Fruit fly (Drosophila melanogaster) whole organism, embryonic: Measurements from ENCODE around the gene pnt.

Experiments used
- Ada2b ChIP-seq: fragments of 200-800 bp; sonication (Bioruptor generic); IDR thresholded peaks from 2 replicates; pipeline ENCODE4 v1.3.6; 2022; ENCODE audit warnings: missing biosample characterization, missing genetic modification characterization
- BtbVII ChIP-seq: fragments of 200-800 bp; sonication (Bioruptor generic); optimal IDR thresholded peaks from 3 replicates; lab custom pipeline; 2017; ENCODE audit warnings: missing biosample characterization, mild to moderate bottlenecking, missing genetic modification characterization
- CG1024 ChIP-seq: fragments of 200-800 bp; sonication (Bioruptor generic); IDR thresholded peaks from 2 replicates; pipeline ENCODE4 v1.3.6; 2022; ENCODE audit warnings: missing biosample characterization, missing genetic modification characterization
- CG11093 ChIP-seq: fragments of 200-800 bp; sonication (Bioruptor generic); IDR thresholded peaks from 3 replicates; pipeline ENCODE4 v1.3.6; 2022; ENCODE audit warnings: missing biosample characterization, missing genetic modification characterization
- CG11398 ChIP-seq: fragments of 200-800 bp; sonication (Bioruptor generic); optimal IDR thresholded peaks from 2 replicates; lab custom pipeline; 2016; ENCODE audit warnings: missing biosample characterization, missing genetic modification characterization
- CG12236 ChIP-seq: fragments of 200-800 bp; sonication (Bioruptor generic); optimal IDR thresholded peaks from 2 replicates; lab custom pipeline; 2016; ENCODE audit warnings: missing biosample characterization, missing genetic modification characterization
- CG12299 ChIP-seq: fragments of 200-800 bp; sonication (Bioruptor generic); optimal IDR thresholded peaks from 2 replicates; lab custom pipeline; 2018; ENCODE audit warnings: missing biosample characterization, mild to moderate bottlenecking, missing genetic modification characterization
- CG15696 ChIP-seq: fragments of 200-800 bp; sonication (Bioruptor generic); optimal IDR thresholded peaks from 2 replicates; lab custom pipeline; 2019; ENCODE audit warnings: missing biosample characterization, mild to moderate bottlenecking, missing genetic modification characterization, moderate library complexity
- CG1603 ChIP-seq: fragments of 200-800 bp; sonication (Bioruptor generic); optimal IDR thresholded peaks from 2 replicates; lab custom pipeline; 2019; ENCODE audit warnings: missing biosample characterization, mild to moderate bottlenecking, missing genetic modification characterization, moderate library complexity
- CG18476 ChIP-seq: fragments of 200-800 bp; sonication (Bioruptor generic); optimal IDR thresholded peaks from 2 replicates; lab custom pipeline; 2016; ENCODE audit warnings: missing biosample characterization, mild to moderate bottlenecking, missing genetic modification characterization
- CG18619 ChIP-seq: fragments of 200-800 bp; sonication (Bioruptor generic); optimal IDR thresholded peaks from 3 replicates; lab custom pipeline; 2017; ENCODE audit warnings: missing biosample characterization, mild to moderate bottlenecking, missing genetic modification characterization
- CG31388 ChIP-seq: fragments of 200-800 bp; sonication (Bioruptor generic); optimal IDR thresholded peaks from 2 replicates; lab custom pipeline; 2016; ENCODE audit warnings: missing biosample characterization, missing genetic modification characterization
- CG34376 ChIP-seq: fragments of 200-800 bp; sonication (Bioruptor generic); optimal IDR thresholded peaks from 2 replicates; lab custom pipeline; 2018; ENCODE audit warnings: missing biosample characterization, mild to moderate bottlenecking, missing genetic modification characterization
- CG3995 ChIP-seq: fragments of 200-800 bp; sonication (Bioruptor generic); optimal IDR thresholded peaks from 3 replicates; lab custom pipeline; 2016; ENCODE audit warnings: missing biosample characterization, missing genetic modification characterization
- CG4328 ChIP-seq: fragments of 200-800 bp; sonication (Bioruptor generic); optimal IDR thresholded peaks from 3 replicates; lab custom pipeline; 2017; ENCODE audit warnings: missing biosample characterization, missing genetic modification reagents, missing genetic modification characterization
- CG4820 ChIP-seq: fragments of 200-800 bp; sonication (Bioruptor generic); optimal IDR thresholded peaks from 3 replicates; lab custom pipeline; 2016; ENCODE audit warnings: missing biosample characterization, missing genetic modification characterization
- CG4854 ChIP-seq: fragments of 200-800 bp; sonication (Bioruptor generic); optimal IDR thresholded peaks from 2 replicates; lab custom pipeline; 2016; ENCODE audit warnings: missing biosample characterization, missing genetic modification characterization, inconsistent platforms
- CG7745 ChIP-seq: fragments of 200-800 bp; sonication (Bioruptor generic); optimal IDR thresholded peaks from 2 replicates; lab custom pipeline; 2018; ENCODE audit warnings: missing biosample characterization, mild to moderate bottlenecking, missing genetic modification characterization, moderate library complexity
- CG7928 ChIP-seq: fragments of 200-800 bp; sonication (Bioruptor generic); optimal IDR thresholded peaks from 2 replicates; lab custom pipeline; 2017; ENCODE audit warnings: missing biosample characterization, mild to moderate bottlenecking, missing genetic modification characterization
- CG7987 ChIP-seq: fragments of 200-800 bp; sonication (Bioruptor generic); optimal IDR thresholded peaks from 2 replicates; lab custom pipeline; 2018; ENCODE audit warnings: missing biosample characterization, mild to moderate bottlenecking, missing genetic modification characterization, moderate library complexity
- CG9215 ChIP-seq: fragments of 200-800 bp; sonication (Bioruptor generic); IDR thresholded peaks from 2 replicates; pipeline ENCODE4 v1.3.6; 2022; ENCODE audit warnings: missing biosample characterization, missing genetic modification characterization
- CG9437 ChIP-seq: fragments of 200-800 bp; sonication (Bioruptor generic); optimal IDR thresholded peaks from 2 replicates; lab custom pipeline; 2018; ENCODE audit warnings: missing biosample characterization, mild to moderate bottlenecking, missing genetic modification characterization
- Drgx ChIP-seq: fragments of 200-800 bp; sonication (Bioruptor generic); IDR thresholded peaks from 2 replicates; pipeline ENCODE4 v1.3.6; 2022; ENCODE audit warnings: missing biosample characterization, missing genetic modification characterization
- E2f1 ChIP-seq: fragments of 200-800 bp; sonication (Bioruptor generic); IDR thresholded peaks from 2 replicates; pipeline ENCODE4 v1.3.6; 2022; ENCODE audit warnings: missing biosample characterization, missing genetic modification characterization
- Eip74EF ChIP-seq, 2 experiments: fragments of 200-800 bp in 1 of 2; fragments of >200 bp in 1 of 2; sonication (Bioruptor generic) in 1 of 2; optimal IDR thresholded peaks; 2 replicates each; lab custom pipeline; 2017 to 2019; ENCODE audit warnings: missing biosample characterization in 2 of 2, missing genetic modification characterization in 2 of 2, mild to moderate bottlenecking in 1 of 2, moderate library complexity in 1 of 2
- HLH54F ChIP-seq: fragments of 200-800 bp; sonication (Bioruptor generic); optimal IDR thresholded peaks from 3 replicates; lab custom pipeline; 2016; ENCODE audit warnings: missing biosample characterization, missing genetic modification characterization
- Lpt ChIP-seq: fragments of >200 bp; optimal IDR thresholded peaks from 2 replicates; lab custom pipeline; 2018; ENCODE audit warnings: missing biosample characterization, missing genetic modification characterization
- Mad ChIP-seq: fragments of 200-800 bp; sonication (Bioruptor generic); optimal IDR thresholded peaks from 2 replicates; lab custom pipeline; 2016; ENCODE audit warnings: missing biosample characterization, missing genetic modification characterization
- Med ChIP-seq: fragments of 200-800 bp; sonication (Bioruptor generic); peaks from one replicate; lab custom pipeline; 2016; ENCODE audit warnings: missing biosample characterization, missing genetic modification characterization, mild to moderate bottlenecking, inconsistent platforms, moderate library complexity
- Opbp ChIP-seq: fragments of 200-800 bp; sonication (Bioruptor generic); IDR thresholded peaks from 3 replicates; pipeline ENCODE4 v1.3.6; 2022; ENCODE audit warnings: missing biosample characterization, missing genetic modification characterization; ENCODE audit not compliant: partially characterized antibody
- chm ChIP-seq: fragments of 200-800 bp; sonication (Bioruptor generic); IDR thresholded peaks from 2 replicates; pipeline ENCODE4 v1.3.6; 2022; ENCODE audit warnings: missing biosample characterization, missing genetic modification characterization
- eyg ChIP-seq: fragments of 200-800 bp; sonication (Bioruptor generic); optimal IDR thresholded peaks from 3 replicates; lab custom pipeline; 2016; ENCODE audit warnings: missing biosample characterization, missing genetic modification characterization
- knrl ChIP-seq: fragments of 200-800 bp; sonication (Bioruptor generic); IDR thresholded peaks from 3 replicates; pipeline ENCODE4 v1.3.6; 2022; ENCODE audit warnings: missing biosample characterization, missing genetic modification characterization; ENCODE audit not compliant: partially characterized antibody
- lilli ChIP-seq: fragments of 200-800 bp; sonication (Bioruptor generic); optimal IDR thresholded peaks from 3 replicates; lab custom pipeline; 2016; ENCODE audit warnings: missing biosample characterization, missing genetic modification characterization
- lola ChIP-seq, 3 experiments: fragments of >200 bp in 2 of 3; fragments of 200-800 bp in 1 of 3; sonication (Bioruptor generic) in 1 of 3; optimal IDR thresholded peaks; 2 replicates each; lab custom pipeline; 2017 to 2019; ENCODE audit warnings: missing biosample characterization in 3 of 3, missing genetic modification characterization in 3 of 3, mild to moderate bottlenecking in 1 of 3, moderate library complexity in 1 of 3
- oc ChIP-seq: fragments of 200-800 bp; sonication (Bioruptor generic); optimal IDR thresholded peaks from 2 replicates; lab custom pipeline; 2018; ENCODE audit warnings: missing biosample characterization, mild to moderate bottlenecking, missing genetic modification characterization, moderate library complexity
- p53 ChIP-seq: fragments of 200-800 bp; sonication (Bioruptor generic); optimal IDR thresholded peaks from 2 replicates; lab custom pipeline; 2016; ENCODE audit warnings: missing biosample characterization, missing genetic modification characterization
- pros ChIP-seq: fragments of 200-800 bp; sonication (Bioruptor generic); optimal IDR thresholded peaks from 3 replicates; lab custom pipeline; 2019; ENCODE audit warnings: missing biosample characterization, mild to moderate bottlenecking, missing genetic modification characterization, moderate library complexity
- pum ChIP-seq: fragments of 200-800 bp; sonication (Bioruptor generic); optimal IDR thresholded peaks from 2 replicates; lab custom pipeline; 2016; ENCODE audit warnings: missing biosample characterization, missing genetic modification characterization
- pzg ChIP-seq: fragments of 200-800 bp; sonication (Bioruptor generic); optimal IDR thresholded peaks from 3 replicates; lab custom pipeline; 2018; ENCODE audit warnings: missing biosample characterization, mild to moderate bottlenecking, missing genetic modification characterization, moderate library complexity
- ranshi ChIP-seq: fragments of 200-800 bp; sonication (Bioruptor generic); IDR thresholded peaks from 2 replicates; pipeline ENCODE4 v1.3.6; 2022; ENCODE audit warnings: missing biosample characterization, missing genetic modification characterization
- run ChIP-seq: fragments of 200-800 bp; sonication (Bioruptor generic); optimal IDR thresholded peaks from 3 replicates; lab custom pipeline; 2018; ENCODE audit warnings: missing biosample characterization, mild to moderate bottlenecking, missing genetic modification characterization
- slp2 ChIP-seq: fragments of 200-800 bp; sonication (Bioruptor generic); optimal IDR thresholded peaks from 2 replicates; lab custom pipeline; 2016; ENCODE audit warnings: missing biosample characterization, missing genetic modification characterization
- stc ChIP-seq: fragments of 200-800 bp; sonication (Bioruptor generic); IDR thresholded peaks from 2 replicates; pipeline ENCODE4 v1.3.6; 2022; ENCODE audit warnings: missing biosample characterization, missing genetic modification characterization
- stwl ChIP-seq: fragments of 200-800 bp; sonication (Bioruptor generic); optimal IDR thresholded peaks from 3 replicates; lab custom pipeline; 2018; ENCODE audit warnings: missing biosample characterization, mild to moderate bottlenecking, missing genetic modification characterization, moderate library complexity
- tll ChIP-seq, 2 experiments: fragments of 200-800 bp in 1 of 2; fragments of >200 bp in 1 of 2; sonication (Bioruptor generic) in 1 of 2; optimal IDR thresholded peaks; 2 replicates each; lab custom pipeline; 2017 to 2019; ENCODE audit warnings: missing biosample characterization in 2 of 2, missing genetic modification characterization in 2 of 2, mild to moderate bottlenecking in 1 of 2, moderate library complexity in 1 of 2
- tup ChIP-seq: fragments of 200-800 bp; sonication (Bioruptor generic); optimal IDR thresholded peaks from 2 replicates; lab custom pipeline; 2016; ENCODE audit warnings: missing biosample characterization, mild to moderate bottlenecking, missing genetic modification characterization, moderate library complexity
- unpg ChIP-seq: fragments of 200-800 bp; sonication (Bioruptor generic); optimal IDR thresholded peaks from 3 replicates; lab custom pipeline; 2018; ENCODE audit warnings: missing biosample characterization, mild to moderate bottlenecking, missing genetic modification characterization, moderate library complexity
- vfl ChIP-seq: fragments of 200-800 bp; sonication (Bioruptor generic); optimal IDR thresholded peaks from 2 replicates; lab custom pipeline; 2016; ENCODE audit warnings: missing biosample characterization, missing genetic modification characterization

pnt gene

DNA sequence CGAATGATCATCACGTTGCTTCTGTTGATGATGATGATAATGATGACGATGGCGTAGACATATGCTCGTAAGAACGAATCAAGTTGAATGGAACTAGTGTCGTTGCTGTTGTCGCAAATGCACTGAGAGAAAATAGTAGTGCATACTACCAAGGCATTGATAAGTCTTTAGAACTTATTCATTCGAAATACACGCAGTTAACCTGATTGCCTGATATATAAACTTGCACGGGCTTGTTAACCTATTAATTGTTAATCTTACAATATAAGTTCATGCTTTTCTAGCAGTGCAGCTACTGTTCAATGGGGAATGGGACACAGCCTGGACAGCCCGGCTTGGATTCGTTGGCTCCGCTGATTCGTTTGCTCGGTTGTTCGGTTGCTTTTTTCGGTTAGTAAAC is 19.7 kb downstream of the pnt start (continued):
- TF ChIP-seq CG7928 (peak; percentile 25), slp2 (GFP tag; lab: Kevin White, UChicago) (peak; percentile 84), run (tag; lab: Kevin White, UChicago) (peak; percentile 56), lilli (GFP tag; lab: Kevin White, UChicago) (peak; percentile 87), CG1603 (tag; lab: Kevin White, UChicago) (peak; percentile 96), BtbVII (GFP tag; lab: Kevin White, UChicago) (peak; percentile 63), CG7987 (GFP tag; lab: Kevin White, UChicago) (peak; percentile 56), CG34376 (no peak), tup (GFP tag; lab: Kevin White, UChicago) (peak; percentile 63), CG3995 (GFP tag; lab: Kevin White, UChicago) (no peak), CG11093 (GFP tag; lab: Robert Waterston, UW) (peak; percentile 77), CG7745 (peak; percentile 48), chm (GFP tag; lab: Robert Waterston, UW) (peak; percentile 89), stc (GFP tag; lab: Robert Waterston, UW) (peak; percentile 76), Lpt (no peak), pzg (GFP tag; lab: Kevin White, UChicago) (no peak), vfl (GFP tag; lab: Kevin White, UChicago) (peak; percentile 73), CG11398 (peak; percentile 85), oc (tag; lab: Kevin White, UChicago) (peak; percentile 72), CG9437 (peak; percentile 48), lola (GFP tag; optimal IDR thresholded peaks at IDR 0.05; lab: Kevin White, UChicago) (peak in 1 of 3 experiments; percentile 93), ranshi (peak; percentile 79; the same call in 1 of the 2 replicates), CG4854 (GFP tag; lab: Kevin White, UChicago) (peak; percentile 69), tll (GFP tag; optimal IDR thresholded peaks at IDR 0.05; lab: Kevin White, UChicago) (no peak), CG31388 (GFP tag; lab: Kevin White, UChicago) (peak; percentile 56), CG1024 (GFP tag; lab: Robert Waterston, UW) (peak; percentile 54; the same call in 1 of the 2 replicates), E2f1 (GFP tag; lab: Robert Waterston, UW) (peak; percentile 75), Opbp (GFP tag; lab: Robert Waterston, UW) (no peak), knrl (GFP tag; lab: Robert Waterston, UW) (no peak), Eip74EF (GFP tag; optimal IDR thresholded peaks at IDR 0.05; lab: Kevin White, UChicago) (peak in 1 of 2 experiments; percentile 70), CG12299 (tag; lab: Kevin White, UChicago) (peak; percentile 66), CG12236 (GFP tag; lab: Kevin White, UChicago) (peak; percentile 75), stwl (tag; lab: Kevin White, UChicago) (peak; percentile 47), CG15696 (tag; lab: Kevin White, UChicago) (peak; percentile 84), Ada2b (GFP tag; lab: Robert Waterston, UW) (peak; percentile 67), CG4820 (GFP tag; lab: Kevin White, UChicago) (peak; percentile 89), p53 (GFP tag; lab: Kevin White, UChicago) (peak; percentile 40), CG18476 (GFP tag; lab: Kevin White, UChicago) (peak; percentile 77), CG9215 (GFP tag; lab: Robert Waterston, UW) (peak; percentile 58), HLH54F (GFP tag; lab: Kevin White, UChicago) (peak; percentile 74), eyg (GFP tag; lab: Kevin White, UChicago) (peak; percentile 71), CG4328 (GFP tag; lab: Kevin White, UChicago) (no peak), unpg (GFP tag; lab: Kevin White, UChicago) (peak; percentile 90), Drgx (GFP tag; lab: Robert Waterston, UW) (peak; percentile 95), pum (GFP tag; lab: Kevin White, UChicago) (peak; percentile 90), pros (GFP tag; lab: Kevin White, UChicago) (no peak), Mad (peak; percentile 75), Med (GFP tag; lab: Kevin White, UChicago) (peak; percentile 97), CG18619 (GFP tag; lab: Kevin White, UChicago) (peak; percentile 69)
